Worm (Caenorhabditis elegans) whole organism, L3 larva: ENCODE data around the gene srlf-15.

Source experiments
- ZK546.5 ChIP-seq: sonication (generic microtip); optimal IDR thresholded peaks from 2 replicates; lab custom pipeline; 2017; ENCODE audit warnings: missing biosample characterization, missing genetic modification characterization
- ama-1 ChIP-seq: fragments of 150-350 bp; optimal IDR thresholded peaks from 2 replicates; lab custom pipeline; 2018
- ceh-82 ChIP-seq: fragments of 150-350 bp; optimal IDR thresholded peaks from 2 replicates; lab custom pipeline; 2014; ENCODE audit warnings: missing biosample characterization, missing genetic modification characterization
- fkh-10 ChIP-seq: sonication (generic microtip); optimal IDR thresholded peaks from 2 replicates; lab custom pipeline; 2017; ENCODE audit warnings: missing biosample characterization, missing genetic modification reagents, missing genetic modification characterization
- lin-39 ChIP-seq: fragments of 150-350 bp; optimal IDR thresholded peaks from 2 replicates; lab custom pipeline; 2018; ENCODE audit warnings: missing biosample characterization, missing genetic modification reagents, missing genetic modification characterization
- nfya-1 ChIP-seq: sonication (generic microtip); optimal IDR thresholded peaks from 2 replicates; lab custom pipeline; 2017; ENCODE audit warnings: missing genetic modification characterization, mild to moderate bottlenecking, missing compliant biosample characterization, antibody characterized with exemption, moderate library complexity; ENCODE audit not compliant: insufficient read depth
- nhr-11 ChIP-seq: fragments of 150-350 bp; optimal IDR thresholded peaks from 2 replicates; lab custom pipeline; 2014; ENCODE audit warnings: missing biosample characterization, missing genetic modification characterization
- nhr-237 ChIP-seq: fragments of 150-350 bp; optimal IDR thresholded peaks from 2 replicates; lab custom pipeline; 2014; ENCODE audit warnings: missing biosample characterization, missing genetic modification characterization
- nhr-76 ChIP-seq: fragments of 150-350 bp; sonication (generic microtip); optimal IDR thresholded peaks from 5 replicates; lab custom pipeline; 2014; ENCODE audit warnings: missing biosample characterization, missing genetic modification characterization
- pha-4 ChIP-seq: fragments of 150-350 bp; optimal IDR thresholded peaks from 2 replicates; lab custom pipeline; 2014; ENCODE audit warnings: missing biosample characterization, missing genetic modification reagents, missing genetic modification characterization
- tbx-2 ChIP-seq: sonication (generic microtip); optimal IDR thresholded peaks from 2 replicates; lab custom pipeline; 2016; ENCODE audit warnings: mild to moderate bottlenecking, missing genetic modification characterization, missing compliant biosample characterization
- unc-62 ChIP-seq: fragments of 150-350 bp; sonication (generic microtip); optimal IDR thresholded peaks from 4 replicates; lab custom pipeline; 2014; ENCODE audit warnings: missing biosample characterization, missing genetic modification reagents, missing genetic modification characterization

DNA sequence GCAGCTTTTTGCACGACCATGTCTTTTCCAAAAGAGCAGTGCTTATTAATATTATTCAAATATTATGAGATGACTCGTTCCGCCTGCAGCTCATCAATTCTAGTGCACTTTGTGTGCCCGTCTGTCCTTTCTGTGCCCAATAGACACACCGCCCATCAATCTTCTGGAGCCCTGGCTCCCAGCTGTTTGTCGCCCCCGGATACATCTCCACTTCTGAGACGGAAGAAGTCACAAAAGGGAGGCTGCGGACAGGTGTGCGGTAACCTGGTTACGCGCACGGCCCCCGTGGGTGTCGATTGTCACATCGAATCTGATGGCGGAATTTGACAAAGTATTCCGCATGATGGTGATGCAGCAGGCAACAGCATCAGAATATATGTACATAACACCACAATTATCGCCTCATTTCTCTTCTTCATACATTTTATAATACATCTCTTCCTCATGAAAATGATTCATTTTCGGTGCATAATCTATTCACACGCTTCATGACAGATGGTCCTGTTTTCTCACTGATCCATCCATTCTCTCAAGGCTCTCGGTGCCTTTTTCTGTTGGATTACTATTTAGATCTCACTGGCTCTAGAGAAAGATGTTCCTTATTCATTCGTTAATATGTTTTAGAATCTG lies 49.3 kb upstream of the srlf-15 start:
- TF ChIP-seq tbx-2 (no peak), ZK546.5 (tag; lab: Kevin White, UChicago) (no peak), lin-39 (tag; lab: Kevin White, UChicago) (peak; percentile 56), pha-4 (tag; lab: Kevin White, UChicago) (no peak), ceh-82 (tag; lab: Kevin White, UChicago) (no peak), nfya-1 (tag; lab: Kevin White, UChicago) (no peak), ama-1 (lab: Kevin White, UChicago) (no peak), nhr-76 (tag; lab: Kevin White, UChicago) (no peak), unc-62 (GFP tag; lab: Kevin White, UChicago) (no peak), nhr-237 (tag; lab: Kevin White, UChicago) (no peak), fkh-10 (GFP tag; lab: Kevin White, UChicago) (no peak), nhr-11 (tag; lab: Kevin White, UChicago) (no peak)
